Fruit fly (Drosophila melanogaster) whole organism, embryonic: Measurements from ENCODE around the gene CG11279.

Source experiments
- C15 ChIP-seq: fragments of 200-800 bp; sonication (Bioruptor generic); IDR thresholded peaks from 3 replicates; pipeline ENCODE4 v1.3.6; 2022; ENCODE audit warnings: missing biosample characterization, missing genetic modification characterization
- CG10321 ChIP-seq: fragments of 200-800 bp; sonication (Bioruptor generic); IDR thresholded peaks from 2 replicates; pipeline ENCODE4 v1.3.6; 2022; ENCODE audit warnings: missing biosample characterization, missing genetic modification characterization
- CG10979 ChIP-seq: fragments of 200-800 bp; sonication (Bioruptor generic); optimal IDR thresholded peaks from 2 replicates; lab custom pipeline; 2018; ENCODE audit warnings: missing biosample characterization, mild to moderate bottlenecking, missing genetic modification characterization, moderate library complexity
- CG11504 ChIP-seq: fragments of 200-800 bp; sonication (Bioruptor generic); optimal IDR thresholded peaks from 3 replicates; lab custom pipeline; 2019; ENCODE audit warnings: missing biosample characterization, mild to moderate bottlenecking, missing genetic modification characterization, moderate library complexity
- CG12219 ChIP-seq: fragments of 200-800 bp; sonication (Bioruptor generic); optimal IDR thresholded peaks from 3 replicates; lab custom pipeline; 2018; ENCODE audit warnings: missing biosample characterization, mild to moderate bottlenecking, missing genetic modification characterization
- CG13123 ChIP-seq: fragments of 200-800 bp; sonication (Bioruptor generic); optimal IDR thresholded peaks from 2 replicates; lab custom pipeline; 2016; ENCODE audit warnings: missing biosample characterization, missing genetic modification characterization
- CG15601 ChIP-seq: fragments of 200-800 bp; sonication (Bioruptor generic); optimal IDR thresholded peaks from 3 replicates; lab custom pipeline; 2019; ENCODE audit warnings: missing biosample characterization, mild to moderate bottlenecking, missing genetic modification characterization, moderate library complexity
- CG17361 ChIP-seq: fragments of 200-800 bp; sonication (Bioruptor generic); IDR thresholded peaks from 3 replicates; pipeline ENCODE4 v1.3.6; 2022; ENCODE audit warnings: missing biosample characterization, missing genetic modification characterization
- CG17385 ChIP-seq: fragments of 200-800 bp; sonication (Bioruptor generic); optimal IDR thresholded peaks from 3 replicates; lab custom pipeline; 2018; ENCODE audit warnings: missing biosample characterization, mild to moderate bottlenecking, missing genetic modification characterization
- CG17612 ChIP-seq: fragments of 200-800 bp; sonication (Bioruptor generic); IDR thresholded peaks from 2 replicates; pipeline ENCODE4 v1.3.6; 2022; ENCODE audit warnings: missing biosample characterization, missing genetic modification characterization
- CG2202 ChIP-seq: fragments of 200-800 bp; sonication (Bioruptor generic); optimal IDR thresholded peaks from 2 replicates; lab custom pipeline; 2018; ENCODE audit warnings: missing biosample characterization, mild to moderate bottlenecking, missing genetic modification characterization
- CG3281 ChIP-seq: fragments of 200-800 bp; sonication (Bioruptor generic); optimal IDR thresholded peaks from 3 replicates; lab custom pipeline; 2017; ENCODE audit warnings: missing biosample characterization, mild to moderate bottlenecking, missing genetic modification characterization
- CG4404 ChIP-seq: fragments of 200-800 bp; sonication (Bioruptor generic); IDR thresholded peaks from 2 replicates; pipeline ENCODE4 v1.3.6; 2022; ENCODE audit warnings: missing biosample characterization, missing genetic modification characterization
- CG4617 ChIP-seq: fragments of 200-800 bp; sonication (Bioruptor generic); optimal IDR thresholded peaks from 3 replicates; lab custom pipeline; 2016; ENCODE audit warnings: missing biosample characterization, missing genetic modification characterization, borderline replicate concordance
- CG5953 ChIP-seq: fragments of 200-800 bp; sonication (Bioruptor generic); IDR thresholded peaks from 2 replicates; pipeline ENCODE4 v1.3.6; 2022; ENCODE audit warnings: missing biosample characterization, missing genetic modification characterization
- Chrac-16 ChIP-seq: fragments of 200-800 bp; sonication (Bioruptor generic); optimal IDR thresholded peaks from 3 replicates; lab custom pipeline; 2016; ENCODE audit warnings: missing biosample characterization, missing genetic modification characterization
- D19B ChIP-seq: fragments of 200-800 bp; sonication (Bioruptor generic); optimal IDR thresholded peaks from 2 replicates; lab custom pipeline; 2017; ENCODE audit warnings: missing biosample characterization, mild to moderate bottlenecking, missing genetic modification characterization
- Dek ChIP-seq: fragments of 200-800 bp; sonication (Bioruptor generic); optimal IDR thresholded peaks from 3 replicates; lab custom pipeline; 2019; ENCODE audit warnings: missing biosample characterization, mild to moderate bottlenecking, missing genetic modification characterization, moderate library complexity
- Dip3 ChIP-seq: fragments of 200-800 bp; sonication (Bioruptor generic); optimal IDR thresholded peaks from 3 replicates; lab custom pipeline; 2016; ENCODE audit warnings: missing biosample characterization, missing genetic modification characterization
- Dref ChIP-seq: fragments of 200-800 bp; sonication (Bioruptor generic); IDR thresholded peaks from 2 replicates; pipeline ENCODE4 v1.3.6; 2022; ENCODE audit warnings: missing biosample characterization, missing genetic modification characterization
- HHEX ChIP-seq: fragments of 200-800 bp; sonication (Bioruptor generic); optimal IDR thresholded peaks from 3 replicates; lab custom pipeline; 2017; ENCODE audit warnings: missing biosample characterization, mild to moderate bottlenecking, missing genetic modification characterization, missing genetic modification reagents
- Jarid2 ChIP-seq: fragments of 200-800 bp; sonication (Bioruptor generic); optimal IDR thresholded peaks from 3 replicates; lab custom pipeline; 2017; ENCODE audit warnings: mild to moderate bottlenecking, missing biosample characterization, missing genetic modification reagents, missing genetic modification characterization
- MBD-R2 ChIP-seq: fragments of 200-800 bp; sonication (Bioruptor generic); IDR thresholded peaks from 2 replicates; pipeline ENCODE4 v1.3.6; 2022; ENCODE audit warnings: missing biosample characterization, missing genetic modification characterization
- MESR4 ChIP-seq: fragments of 200-800 bp; sonication (Bioruptor generic); optimal IDR thresholded peaks from 2 replicates; lab custom pipeline; 2018; ENCODE audit warnings: missing biosample characterization, mild to moderate bottlenecking, missing genetic modification characterization, moderate library complexity
- Med ChIP-seq: fragments of 200-800 bp; sonication (Bioruptor generic); peaks from one replicate; lab custom pipeline; 2016; ENCODE audit warnings: missing biosample characterization, missing genetic modification characterization, mild to moderate bottlenecking, inconsistent platforms, moderate library complexity
- NC2α ChIP-seq: fragments of 200-800 bp; sonication (Bioruptor generic); optimal IDR thresholded peaks from 2 replicates; lab custom pipeline; 2016; ENCODE audit warnings: missing biosample characterization, missing genetic modification characterization
- Sox100B ChIP-seq: fragments of 200-800 bp; sonication (Bioruptor generic); optimal IDR thresholded peaks from 3 replicates; lab custom pipeline; 2018; ENCODE audit warnings: missing biosample characterization, mild to moderate bottlenecking, missing genetic modification characterization
- Xbp1 ChIP-seq: fragments of 200-800 bp; sonication (Bioruptor generic); optimal IDR thresholded peaks from 3 replicates; lab custom pipeline; 2016; ENCODE audit warnings: missing biosample characterization, mild to moderate bottlenecking, missing genetic modification characterization
- abd-A ChIP-seq: fragments of 200-800 bp; sonication (Bioruptor generic); optimal IDR thresholded peaks from 3 replicates; lab custom pipeline; 2019; ENCODE audit warnings: missing biosample characterization, mild to moderate bottlenecking, missing genetic modification characterization, moderate library complexity
- ase ChIP-seq: fragments of 200-800 bp; sonication (Bioruptor generic); IDR thresholded peaks from 3 replicates; pipeline ENCODE4 v1.3.6; 2022; ENCODE audit warnings: missing biosample characterization, missing genetic modification characterization
- ash1 ChIP-seq: fragments of 200-800 bp; sonication (Bioruptor generic); optimal IDR thresholded peaks from 2 replicates; lab custom pipeline; 2018; ENCODE audit warnings: missing biosample characterization, mild to moderate bottlenecking, missing genetic modification characterization
- cas ChIP-seq: fragments of 200-800 bp; sonication (Bioruptor generic); IDR thresholded peaks from 2 replicates; pipeline ENCODE4 v1.3.6; 2022; ENCODE audit warnings: missing biosample characterization, missing genetic modification characterization
- chinmo ChIP-seq: fragments of 200-800 bp; sonication (Bioruptor generic); IDR thresholded peaks from 4 replicates; pipeline ENCODE4 v1.3.6; 2022; ENCODE audit warnings: missing biosample characterization, missing genetic modification characterization; ENCODE audit not compliant: partially characterized antibody
- eyg ChIP-seq: fragments of 200-800 bp; sonication (Bioruptor generic); optimal IDR thresholded peaks from 3 replicates; lab custom pipeline; 2016; ENCODE audit warnings: missing biosample characterization, missing genetic modification characterization
- ftz-f1 ChIP-seq: fragments of 200-800 bp; sonication (Bioruptor generic); optimal IDR thresholded peaks from 2 replicates; lab custom pipeline; 2016; ENCODE audit warnings: missing biosample characterization, missing genetic modification characterization
- gem ChIP-seq: fragments of 200-800 bp; sonication (Bioruptor generic); optimal IDR thresholded peaks from 2 replicates; lab custom pipeline; 2019; ENCODE audit warnings: missing biosample characterization, mild to moderate bottlenecking, missing genetic modification characterization, moderate library complexity
- lab ChIP-seq: fragments of 200-800 bp; sonication (Bioruptor generic); optimal IDR thresholded peaks from 3 replicates; lab custom pipeline; 2017; ENCODE audit warnings: missing biosample characterization, missing genetic modification characterization, mild to moderate bottlenecking, moderate library complexity, missing genetic modification reagents
- lola ChIP-seq, 3 experiments: fragments of >200 bp in 2 of 3; fragments of 200-800 bp in 1 of 3; sonication (Bioruptor generic) in 1 of 3; optimal IDR thresholded peaks; 2 replicates each; lab custom pipeline; 2017 to 2019; ENCODE audit warnings: missing biosample characterization in 3 of 3, missing genetic modification characterization in 3 of 3, mild to moderate bottlenecking in 1 of 3, moderate library complexity in 1 of 3
- mld ChIP-seq: fragments of 200-800 bp; sonication (Bioruptor generic); IDR thresholded peaks from 3 replicates; pipeline ENCODE4 v1.3.6; 2022; ENCODE audit warnings: missing biosample characterization, missing genetic modification characterization; ENCODE audit not compliant: partially characterized antibody
- p53 ChIP-seq: fragments of 200-800 bp; sonication (Bioruptor generic); optimal IDR thresholded peaks from 2 replicates; lab custom pipeline; 2016; ENCODE audit warnings: missing biosample characterization, missing genetic modification characterization
- pb ChIP-seq: fragments of 200-800 bp; sonication (Bioruptor generic); optimal IDR thresholded peaks from 3 replicates; lab custom pipeline; 2016; ENCODE audit warnings: missing biosample characterization, missing genetic modification characterization
- pfk ChIP-seq: fragments of 200-800 bp; sonication (Bioruptor generic); optimal IDR thresholded peaks from 2 replicates; lab custom pipeline; 2018; ENCODE audit warnings: missing biosample characterization, mild to moderate bottlenecking, missing genetic modification characterization, moderate library complexity
- ranshi ChIP-seq: fragments of 200-800 bp; sonication (Bioruptor generic); IDR thresholded peaks from 2 replicates; pipeline ENCODE4 v1.3.6; 2022; ENCODE audit warnings: missing biosample characterization, missing genetic modification characterization
- seq ChIP-seq: fragments of 200-800 bp; sonication (Bioruptor generic); IDR thresholded peaks from 2 replicates; pipeline ENCODE4 v1.3.6; 2022; ENCODE audit warnings: missing biosample characterization, missing genetic modification characterization
- slbo ChIP-seq: fragments of 200-800 bp; sonication (Bioruptor generic); IDR thresholded peaks from 2 replicates; pipeline ENCODE4 v1.3.6; 2022; ENCODE audit warnings: missing biosample characterization, missing genetic modification characterization
- sr ChIP-seq: fragments of 200-800 bp; sonication (Bioruptor generic); IDR thresholded peaks from 3 replicates; pipeline ENCODE4 v1.3.6; 2022; ENCODE audit warnings: missing biosample characterization, missing genetic modification characterization
- ssp ChIP-seq: fragments of 200-800 bp; sonication (Bioruptor generic); IDR thresholded peaks from 2 replicates; pipeline ENCODE4 v1.3.6; 2022; ENCODE audit warnings: missing biosample characterization, missing genetic modification characterization
- trem ChIP-seq: fragments of 200-800 bp; optimal IDR thresholded peaks from 3 replicates; lab custom pipeline; 2019; ENCODE audit warnings: missing biosample characterization, mild to moderate bottlenecking, missing genetic modification characterization, moderate library complexity
- wdn ChIP-seq: fragments of 200-800 bp; sonication (Bioruptor generic); IDR thresholded peaks from 2 replicates; pipeline ENCODE4 v1.3.6; 2022; ENCODE audit warnings: missing biosample characterization, missing genetic modification characterization

CG11279 gene

dm6 chr3L:13065619-13066018 is 18.8 kb downstream of the CG11279 start (continued):
- TF ChIP-seq HHEX (GFP tag; lab: Kevin White, UChicago) (no peak), abd-A (tag; lab: Kevin White, UChicago) (no peak), ranshi (GFP tag; lab: Robert Waterston, UW) (no peak)

- TF ChIP-seq CG17385 (GFP tag; lab: Kevin White, UChicago) (no peak), Med (GFP tag; lab: Kevin White, UChicago) (no peak), gem (tag; lab: Kevin White, UChicago) (peak; percentile 19), C15 (no peak), CG17361 (GFP tag; lab: Robert Waterston, UW) (0 out of 3 replicates have a peak, but pooled peaks have one; percentile 9), ssp (no peak)
Measured at dm6 chr3L:13066220-13066619, 19.4 kb downstream of the CG11279 start.

- TF ChIP-seq cas (GFP tag; lab: Robert Waterston, UW), result no peak
- no peak for TF ChIP-seq Jarid2 (GFP tag; lab: Kevin White, UChicago)
- no peak for TF ChIP-seq CG10321
- TF ChIP-seq Sox100B (GFP tag; lab: Kevin White, UChicago), result no peak
- TF ChIP-seq CG17612 (GFP tag; lab: Robert Waterston, UW), result no peak
- TF ChIP-seq ash1 (GFP tag; lab: Kevin White, UChicago), result no peak
- TF ChIP-seq NC2α (GFP tag; lab: Kevin White, UChicago), result no peak
- peak; percentile 27 for TF ChIP-seq Xbp1 (GFP tag; lab: Kevin White, UChicago)
- TF ChIP-seq chinmo (GFP tag; lab: Robert Waterston, UW), result no peak
- no peak for TF ChIP-seq pfk
- TF ChIP-seq CG12219 (GFP tag; lab: Kevin White, UChicago), result no peak
- TF ChIP-seq CG3281 (GFP tag; lab: Kevin White, UChicago), result no peak
- TF ChIP-seq Chrac-16, result peak; percentile 26
- no peak for TF ChIP-seq p53
- TF ChIP-seq eyg (GFP tag; lab: Kevin White, UChicago), result no peak
- no peak for TF ChIP-seq wdn (GFP tag; lab: Robert Waterston, UW)
- no peak for TF ChIP-seq CG4617 (GFP tag; lab: Kevin White, UChicago)
- no peak for TF ChIP-seq Dek (tag; lab: Kevin White, UChicago)
- TF ChIP-seq CG5953 (GFP tag; lab: Robert Waterston, UW), result no peak
- TF ChIP-seq CG4404 (GFP tag; lab: Robert Waterston, UW), result peak; percentile 50
- TF ChIP-seq pb (GFP tag; lab: Kevin White, UChicago), result no peak
- no peak for TF ChIP-seq MESR4 (GFP tag; lab: Kevin White, UChicago)
- TF ChIP-seq Dip3 (GFP tag; lab: Kevin White, UChicago), result no peak
- TF ChIP-seq MBD-R2 (GFP tag; lab: Robert Waterston, UW), result no peak
- TF ChIP-seq CG10979, result peak; percentile 71
- TF ChIP-seq seq (GFP tag; lab: Robert Waterston, UW), result no peak
- no peak for TF ChIP-seq slbo (GFP tag; lab: Robert Waterston, UW)
- TF ChIP-seq lab (GFP tag; lab: Kevin White, UChicago), result no peak
- peak; percentile 14 for TF ChIP-seq CG15601 (tag; lab: Kevin White, UChicago)
- TF ChIP-seq sr (GFP tag; lab: Robert Waterston, UW), result no peak
- peak; percentile 44 for TF ChIP-seq CG2202
- no peak for TF ChIP-seq ase (GFP tag; lab: Robert Waterston, UW)
- TF ChIP-seq trem (tag; lab: Kevin White, UChicago), result peak; percentile 22
- peak; percentile 10 for TF ChIP-seq CG11504
- no peak for TF ChIP-seq ftz-f1 (GFP tag; lab: Kevin White, UChicago)
- TF ChIP-seq Dref (GFP tag; lab: Robert Waterston, UW), result no peak
- TF ChIP-seq CG13123 (GFP tag; lab: Kevin White, UChicago), result no peak
- TF ChIP-seq D19B, result no peak
- peak in 1 of 3 experiments; percentile 84 for TF ChIP-seq lola (GFP tag; optimal IDR thresholded peaks at IDR 0.05; lab: Kevin White, UChicago)
- no peak for TF ChIP-seq mld (GFP tag; lab: Robert Waterston, UW)
Measured at dm6 chr3L:13068293-13068692, 21.5 kb downstream of the CG11279 start.
